Fruit fly (Drosophila melanogaster) whole organism, prepupa: Measurements from ENCODE around the gene CG18563.
A peak's percentile ranks its signal among the peaks of the same experiment; 100 is the strongest.

Source experiments
- Blimp-1 ChIP-seq: fragments of 200-800 bp; sonication (Bioruptor generic); optimal IDR thresholded peaks from 3 replicates; lab custom pipeline; 2017; ENCODE audit warnings: missing biosample characterization, missing genetic modification characterization, mild to moderate bottlenecking, moderate library complexity, missing genetic modification reagents
- CG10631 ChIP-seq: fragments of 200-800 bp; sonication (Bioruptor generic); optimal IDR thresholded peaks from 2 replicates; lab custom pipeline; 2016; ENCODE audit warnings: missing biosample characterization, missing genetic modification characterization
- CG10669 ChIP-seq: fragments of 200-800 bp; sonication (Bioruptor generic); optimal IDR thresholded peaks from 3 replicates; lab custom pipeline; 2018; ENCODE audit warnings: missing biosample characterization, mild to moderate bottlenecking, missing genetic modification characterization, moderate library complexity
- CG11762 ChIP-seq: fragments of 200-800 bp; sonication (Bioruptor generic); optimal IDR thresholded peaks from 3 replicates; lab custom pipeline; 2016; ENCODE audit warnings: missing biosample characterization, missing genetic modification characterization; ENCODE audit not compliant: insufficient read depth
- CG11902 ChIP-seq: fragments of 200-800 bp; sonication (Bioruptor generic); optimal IDR thresholded peaks from 3 replicates; lab custom pipeline; 2016; ENCODE audit warnings: missing biosample characterization, missing genetic modification characterization
- CG15336 ChIP-seq: fragments of 200-800 bp; sonication (Bioruptor generic); IDR thresholded peaks from 2 replicates; pipeline ENCODE4 v1.3.6; 2022; ENCODE audit warnings: missing biosample characterization, missing genetic modification characterization
- CG3032 ChIP-seq: fragments of 200-800 bp; optimal IDR thresholded peaks from 2 replicates; lab custom pipeline; 2019; ENCODE audit warnings: missing biosample characterization, mild to moderate bottlenecking, missing genetic modification characterization, moderate library complexity
- CG31627 ChIP-seq: fragments of 200-800 bp; sonication (Bioruptor generic); optimal IDR thresholded peaks from 3 replicates; lab custom pipeline; 2016; ENCODE audit warnings: missing biosample characterization, missing genetic modification characterization
- CG32006 ChIP-seq: fragments of 200-800 bp; sonication (Bioruptor generic); optimal IDR thresholded peaks from 3 replicates; lab custom pipeline; 2017; ENCODE audit warnings: missing biosample characterization, mild to moderate bottlenecking, missing genetic modification characterization
- CG3919 ChIP-seq: fragments of 200-800 bp; sonication (Bioruptor generic); optimal IDR thresholded peaks from 3 replicates; lab custom pipeline; 2016; ENCODE audit warnings: missing biosample characterization, missing genetic modification characterization
- CG4318 ChIP-seq: fragments of 200-800 bp; sonication (Bioruptor generic); optimal IDR thresholded peaks from 3 replicates; lab custom pipeline; 2017; ENCODE audit warnings: missing biosample characterization, mild to moderate bottlenecking, missing genetic modification characterization
- CG6163 ChIP-seq: fragments of 200-800 bp; sonication (Bioruptor generic); IDR thresholded peaks from 3 replicates; pipeline ENCODE4 v1.3.6; 2022; ENCODE audit warnings: missing biosample characterization, missing genetic modification characterization
- CG6276 ChIP-seq: fragments of 200-800 bp; sonication (Bioruptor generic); optimal IDR thresholded peaks from 2 replicates; lab custom pipeline; 2017; ENCODE audit warnings: missing biosample characterization, mild to moderate bottlenecking, missing genetic modification characterization
- CG6792 ChIP-seq: fragments of 200-800 bp; sonication (Bioruptor generic); optimal IDR thresholded peaks from 3 replicates; lab custom pipeline; 2016; ENCODE audit warnings: missing biosample characterization, missing genetic modification characterization
- CG6808 ChIP-seq: fragments of 200-800 bp; sonication (Bioruptor generic); optimal IDR thresholded peaks from 3 replicates; lab custom pipeline; 2017; ENCODE audit warnings: missing biosample characterization, missing genetic modification characterization, mild to moderate bottlenecking, moderate library complexity, missing genetic modification reagents
- CG6854 ChIP-seq: fragments of 200-800 bp; sonication (Bioruptor generic); optimal IDR thresholded peaks from 2 replicates; lab custom pipeline; 2017; ENCODE audit warnings: missing biosample characterization, mild to moderate bottlenecking, missing genetic modification characterization
- CG7368 ChIP-seq: fragments of 200-800 bp; sonication (Bioruptor generic); optimal IDR thresholded peaks from 3 replicates; lab custom pipeline; 2016; ENCODE audit warnings: missing biosample characterization, missing genetic modification characterization
- CG8119 ChIP-seq: fragments of 200-800 bp; sonication (Bioruptor generic); IDR thresholded peaks from 3 replicates; pipeline ENCODE4 v1.3.6; 2022; ENCODE audit warnings: missing biosample characterization, missing genetic modification characterization
- CG8319 ChIP-seq: fragments of 200-800 bp; sonication (Bioruptor generic); optimal IDR thresholded peaks from 3 replicates; lab custom pipeline; 2016; ENCODE audit warnings: missing biosample characterization, missing genetic modification characterization
- CG8632 ChIP-seq: fragments of 200-800 bp; sonication (Bioruptor generic); optimal IDR thresholded peaks from 3 replicates; lab custom pipeline; 2016; ENCODE audit warnings: missing biosample characterization, missing genetic modification characterization
- CG9139 ChIP-seq: fragments of 200-800 bp; sonication (Bioruptor generic); optimal IDR thresholded peaks from 3 replicates; lab custom pipeline; 2017; ENCODE audit warnings: missing biosample characterization, mild to moderate bottlenecking, missing genetic modification characterization
- Eip78C ChIP-seq: fragments of 200-800 bp; sonication (Bioruptor generic); peaks from one replicate; lab custom pipeline; 2016; ENCODE audit warnings: missing biosample characterization, missing genetic modification characterization
- Eip93F ChIP-seq: fragments of 200-800 bp; sonication (Bioruptor generic); optimal IDR thresholded peaks from 2 replicates; lab custom pipeline; 2016; ENCODE audit warnings: missing biosample characterization, mild to moderate bottlenecking, missing genetic modification characterization
- Ets21C ChIP-seq: fragments of 200-800 bp; sonication (Bioruptor generic); optimal IDR thresholded peaks from 3 replicates; lab custom pipeline; 2016; ENCODE audit warnings: missing biosample characterization, missing genetic modification characterization
- Ets96B ChIP-seq: fragments of 200-800 bp; optimal IDR thresholded peaks from 2 replicates; lab custom pipeline; 2019; ENCODE audit warnings: missing biosample characterization, mild to moderate bottlenecking, missing genetic modification characterization, moderate library complexity
- Gug ChIP-seq: fragments of 200-800 bp; sonication (Bioruptor generic); IDR thresholded peaks from 2 replicates; pipeline ENCODE4 v1.3.6; 2022; ENCODE audit warnings: missing biosample characterization, missing genetic modification characterization
- Hr38 ChIP-seq: sonication (Bioruptor generic); optimal IDR thresholded peaks from 2 replicates; lab custom pipeline; 2016; ENCODE audit warnings: missing biosample characterization, missing genetic modification characterization
- Hr39 ChIP-seq: fragments of 200-800 bp; sonication (Bioruptor generic); optimal IDR thresholded peaks from 2 replicates; lab custom pipeline; 2016; ENCODE audit warnings: missing biosample characterization, missing genetic modification characterization
- Hr4 ChIP-seq: fragments of 200-800 bp; sonication (Bioruptor generic); optimal IDR thresholded peaks from 3 replicates; lab custom pipeline; 2016; ENCODE audit warnings: missing biosample characterization, missing genetic modification characterization
- Lpt ChIP-seq: fragments of 200-800 bp; sonication (Bioruptor generic); optimal IDR thresholded peaks from 3 replicates; lab custom pipeline; 2016; ENCODE audit warnings: missing biosample characterization, missing genetic modification characterization
- OdsH ChIP-seq: fragments of 200-800 bp; sonication (Bioruptor generic); optimal IDR thresholded peaks from 3 replicates; lab custom pipeline; 2016; ENCODE audit warnings: missing biosample characterization, missing genetic modification characterization
- Smox ChIP-seq: fragments of 200-800 bp; sonication (Bioruptor generic); optimal IDR thresholded peaks from 3 replicates; lab custom pipeline; 2016; ENCODE audit warnings: missing biosample characterization, missing genetic modification characterization
- Sox102F ChIP-seq: fragments of 200-800 bp; sonication (Bioruptor generic); optimal IDR thresholded peaks from 2 replicates; lab custom pipeline; 2016; ENCODE audit warnings: missing biosample characterization, mild to moderate bottlenecking, missing genetic modification characterization
- Sox14 ChIP-seq: fragments of 200-800 bp; sonication (Bioruptor generic); optimal IDR thresholded peaks from 3 replicates; lab custom pipeline; 2016; ENCODE audit warnings: missing biosample characterization, missing genetic modification characterization
- Sox15 ChIP-seq: fragments of 200-800 bp; sonication (Bioruptor generic); optimal IDR thresholded peaks from 3 replicates; lab custom pipeline; 2016; ENCODE audit warnings: missing biosample characterization, missing genetic modification characterization
- achi ChIP-seq: fragments of 200-800 bp; sonication (Bioruptor generic); optimal IDR thresholded peaks from 3 replicates; lab custom pipeline; 2016; ENCODE audit warnings: missing biosample characterization, missing genetic modification characterization
- acj6 ChIP-seq: fragments of 200-800 bp; sonication (Bioruptor generic); optimal IDR thresholded peaks from 3 replicates; lab custom pipeline; 2016; ENCODE audit warnings: missing biosample characterization, missing genetic modification characterization
- dac ChIP-seq: fragments of 200-800 bp; sonication (Bioruptor generic); optimal IDR thresholded peaks from 2 replicates; lab custom pipeline; 2017; ENCODE audit warnings: missing biosample characterization, mild to moderate bottlenecking, missing genetic modification characterization
- dsx ChIP-seq: fragments of 200-800 bp; optimal IDR thresholded peaks from 3 replicates; lab custom pipeline; 2019; ENCODE audit warnings: missing biosample characterization, mild to moderate bottlenecking, missing genetic modification characterization, moderate library complexity; ENCODE audit not compliant: poor library complexity, severe bottlenecking
- eg ChIP-seq: fragments of 200-800 bp; sonication (Bioruptor generic); IDR thresholded peaks from 3 replicates; pipeline ENCODE4 v1.3.6; 2022; ENCODE audit warnings: missing biosample characterization, missing genetic modification characterization
- esn ChIP-seq: fragments of 200-800 bp; sonication (Bioruptor generic); optimal IDR thresholded peaks from 2 replicates; lab custom pipeline; 2016; ENCODE audit warnings: missing biosample characterization, mild to moderate bottlenecking, missing genetic modification characterization, moderate library complexity
- fd59A ChIP-seq: fragments of 200-800 bp; sonication (Bioruptor generic); optimal IDR thresholded peaks from 2 replicates; lab custom pipeline; 2017; ENCODE audit warnings: missing biosample characterization, mild to moderate bottlenecking, missing genetic modification characterization, missing genetic modification reagents
- fd85E ChIP-seq: fragments of 200-800 bp; sonication (Bioruptor generic); optimal IDR thresholded peaks from 3 replicates; lab custom pipeline; 2016; ENCODE audit warnings: missing biosample characterization, missing genetic modification characterization
- fkh ChIP-seq: fragments of 200-800 bp; sonication (Bioruptor generic); optimal IDR thresholded peaks from 3 replicates; lab custom pipeline; 2017; ENCODE audit warnings: missing biosample characterization, mild to moderate bottlenecking, missing genetic modification characterization, moderate library complexity
- lz ChIP-seq: fragments of 200-800 bp; sonication (Bioruptor generic); optimal IDR thresholded peaks from 3 replicates; lab custom pipeline; 2016; ENCODE audit warnings: missing biosample characterization, missing genetic modification characterization
- net ChIP-seq: fragments of 200-800 bp; sonication (Bioruptor generic); optimal IDR thresholded peaks from 3 replicates; lab custom pipeline; 2016; ENCODE audit warnings: missing biosample characterization, missing genetic modification characterization
- pdm3 ChIP-seq: fragments of 200-800 bp; sonication (Bioruptor generic); optimal IDR thresholded peaks from 3 replicates; lab custom pipeline; 2016; ENCODE audit warnings: missing biosample characterization, missing genetic modification characterization
- salr ChIP-seq, 2 experiments: fragments of 200-800 bp; sonication (Bioruptor generic); optimal IDR thresholded peaks; 3 replicates each; lab custom pipeline; 2016 to 2018; ENCODE audit warnings: missing biosample characterization in 2 of 2, missing genetic modification characterization in 2 of 2, mild to moderate bottlenecking in 1 of 2
- spab ChIP-seq: fragments of 200-800 bp; sonication (Bioruptor generic); optimal IDR thresholded peaks from 2 replicates; lab custom pipeline; 2017; ENCODE audit warnings: missing biosample characterization, mild to moderate bottlenecking, missing genetic modification characterization, missing genetic modification reagents
- ss ChIP-seq, 2 experiments: fragments of 200-800 bp; sonication (Bioruptor generic); optimal IDR thresholded peaks; 2 replicates in 1 of 2; 3 replicates in 1 of 2; lab custom pipeline; 2017 to 2018; ENCODE audit warnings: mild to moderate bottlenecking in 2 of 2, missing biosample characterization in 2 of 2, missing genetic modification characterization in 2 of 2, moderate library complexity in 1 of 2
- svp ChIP-seq: fragments of 200-800 bp; sonication (Bioruptor generic); peaks from one replicate; lab custom pipeline; 2016; ENCODE audit warnings: missing biosample characterization, missing genetic modification characterization
- vri ChIP-seq: fragments of 200-800 bp; sonication (Bioruptor generic); optimal IDR thresholded peaks from 3 replicates; lab custom pipeline; 2016; ENCODE audit warnings: missing biosample characterization, mild to moderate bottlenecking, missing genetic modification characterization

CG18563 gene

DNA sequence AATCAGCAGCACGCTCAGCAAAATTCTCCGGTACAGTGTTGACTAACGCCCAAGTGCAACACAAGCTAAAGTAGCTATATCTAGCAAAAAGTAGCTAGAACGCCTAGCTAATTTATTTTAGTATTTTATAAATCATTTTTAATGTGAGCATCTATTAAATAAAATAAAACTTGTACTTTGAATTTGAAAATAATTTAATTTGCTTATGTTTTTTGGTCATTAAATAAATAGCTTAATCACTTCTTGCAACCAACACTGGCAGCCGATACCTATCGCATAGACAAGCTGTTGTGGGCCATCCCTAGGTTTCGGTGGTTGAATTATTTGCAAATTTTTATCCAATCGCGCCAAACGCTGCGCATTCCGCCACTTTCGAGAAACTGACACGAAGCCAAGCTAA, 47.5 kb downstream of the CG18563 start, which contains the start of the genes Polr2J and CG15141:
Gene Polr2J (minus strand): TSS at position 49 of the 400 bp plus-strand sequence.
Gene CG15141 (plus strand): TSS at position 284 of the 400 bp plus-strand sequence.
- no peak for TF ChIP-seq CG32006 (GFP tag; lab: Kevin White, UChicago)
- TF ChIP-seq CG8632 (GFP tag; lab: Kevin White, UChicago): peak; percentile 48
- peak; percentile 61 for TF ChIP-seq CG11902 (GFP tag; lab: Kevin White, UChicago)
- TF ChIP-seq CG3919 (GFP tag; lab: Kevin White, UChicago): no peak
- TF ChIP-seq Ets96B (tag; lab: Kevin White, UChicago): peak; percentile 73
- no peak for TF ChIP-seq Smox
- peak; percentile 81 for TF ChIP-seq CG3032 (tag; lab: Kevin White, UChicago)
- no peak for TF ChIP-seq dsx (GFP tag; lab: Kevin White, UChicago)
- no peak for TF ChIP-seq CG6808 (GFP tag; lab: Kevin White, UChicago)
- no peak for TF ChIP-seq fd85E
- TF ChIP-seq Eip93F (GFP tag; lab: Kevin White, UChicago): peak; percentile 27
- TF ChIP-seq OdsH (GFP tag; lab: Kevin White, UChicago): peak; percentile 83
- TF ChIP-seq CG10631 (GFP tag; lab: Kevin White, UChicago): peak; percentile 89
- peak; percentile 63; the same call in 1 of the 2 replicates for TF ChIP-seq CG15336 (GFP tag; lab: Robert Waterston, UW)
- no peak for TF ChIP-seq svp (GFP tag; lab: Kevin White, UChicago)
- no peak; the same call in 2 of the 3 replicates for TF ChIP-seq CG8119 (GFP tag; lab: Robert Waterston, UW)
- peak; percentile 62 for TF ChIP-seq Ets21C (GFP tag; lab: Kevin White, UChicago)
- peak; percentile 73 for TF ChIP-seq Sox14
- TF ChIP-seq CG10669 (GFP tag; lab: Kevin White, UChicago): no peak
- TF ChIP-seq ss (GFP tag; optimal IDR thresholded peaks at IDR 0.05; lab: Kevin White, UChicago): no peak
- peak; percentile 72 for TF ChIP-seq CG4318 (GFP tag; lab: Kevin White, UChicago)
- peak; percentile 63 for TF ChIP-seq Sox15 (GFP tag; lab: Kevin White, UChicago)
- TF ChIP-seq Eip78C (GFP tag; lab: Kevin White, UChicago): no peak
- TF ChIP-seq acj6 (GFP tag; lab: Kevin White, UChicago): peak; percentile 79
- peak; percentile 84 for TF ChIP-seq pdm3 (GFP tag; lab: Kevin White, UChicago)
- TF ChIP-seq CG11762 (GFP tag; lab: Kevin White, UChicago): peak; percentile 44
- TF ChIP-seq Gug (GFP tag; lab: Robert Waterston, UW): peak; percentile 70
- TF ChIP-seq Sox102F: peak; percentile 73
- peak; percentile 84 for TF ChIP-seq lz
- TF ChIP-seq Lpt: no peak
- no peak for TF ChIP-seq Hr38 (GFP tag; lab: Kevin White, UChicago)
- TF ChIP-seq CG31627 (GFP tag; lab: Kevin White, UChicago): peak; percentile 81
- peak; percentile 74 for TF ChIP-seq eg (GFP tag; lab: Robert Waterston, UW)
- TF ChIP-seq Hr4 (GFP tag; lab: Kevin White, UChicago): peak; percentile 86
- peak; percentile 33 for TF ChIP-seq spab (GFP tag; lab: Kevin White, UChicago)
- peak; percentile 57 for TF ChIP-seq fd59A (GFP tag; lab: Kevin White, UChicago)
- TF ChIP-seq CG6854 (GFP tag; lab: Kevin White, UChicago): no peak
- no peak for TF ChIP-seq CG7368 (GFP tag; lab: Kevin White, UChicago)
- TF ChIP-seq vri (GFP tag; lab: Kevin White, UChicago): no peak
- no peak for TF ChIP-seq net (GFP tag; lab: Kevin White, UChicago)
- no peak for TF ChIP-seq dac (GFP tag; lab: Kevin White, UChicago)
- TF ChIP-seq CG6792 (GFP tag; lab: Kevin White, UChicago): no peak
- peak; percentile 33 for TF ChIP-seq CG8319 (GFP tag; lab: Kevin White, UChicago)
- no peak for TF ChIP-seq CG6276 (GFP tag; lab: Kevin White, UChicago)
- TF ChIP-seq Hr39 (GFP tag; lab: Kevin White, UChicago): no peak
- no peak for TF ChIP-seq CG9139 (GFP tag; lab: Kevin White, UChicago)
- TF ChIP-seq achi: peak; percentile 80
- peak; percentile 85 for TF ChIP-seq esn
- peak; percentile 55 for TF ChIP-seq CG6163 (GFP tag; lab: Robert Waterston, UW)
- TF ChIP-seq fkh: no peak
- peak; percentile 25 for TF ChIP-seq Blimp-1
- peak in 1 of 2 experiments; percentile 21 for TF ChIP-seq salr (GFP tag; optimal IDR thresholded peaks at IDR 0.05; lab: Kevin White, UChicago)
